Fruit fly (Drosophila melanogaster) whole organism, pupa: ENCODE results near the gene CG7044.

Experiments
- CG10348 ChIP-seq: fragments of 200-800 bp; sonication (Bioruptor generic); IDR thresholded peaks from 2 replicates; pipeline ENCODE4 v1.3.6; 2022; ENCODE audit warnings: missing biosample characterization, missing genetic modification characterization
- CG12605 ChIP-seq: fragments of 200-800 bp; sonication (Bioruptor generic); IDR thresholded peaks from 2 replicates; pipeline ENCODE4 v1.3.6; 2022; ENCODE audit warnings: missing biosample characterization, missing genetic modification characterization
- CG13204 ChIP-seq: fragments of 200-800 bp; sonication (Bioruptor generic); optimal IDR thresholded peaks from 2 replicates; lab custom pipeline; 2018; ENCODE audit warnings: missing biosample characterization, mild to moderate bottlenecking, missing genetic modification characterization, moderate library complexity
- CG14655 ChIP-seq: fragments of 200-800 bp; sonication (Bioruptor generic); optimal IDR thresholded peaks from 3 replicates; lab custom pipeline; 2017; ENCODE audit warnings: mild to moderate bottlenecking, missing biosample characterization, missing genetic modification reagents, missing genetic modification characterization
- CG15710 ChIP-seq: fragments of 200-800 bp; sonication (Bioruptor generic); optimal IDR thresholded peaks from 2 replicates; lab custom pipeline; 2018; ENCODE audit warnings: missing biosample characterization, mild to moderate bottlenecking, missing genetic modification characterization, moderate library complexity
- CG17806 ChIP-seq: fragments of 200-800 bp; sonication (Bioruptor generic); optimal IDR thresholded peaks from 2 replicates; lab custom pipeline; 2018; ENCODE audit warnings: missing biosample characterization, mild to moderate bottlenecking, missing genetic modification characterization, moderate library complexity
- CG32121 ChIP-seq: fragments of 200-800 bp; sonication (Bioruptor generic); IDR thresholded peaks from 2 replicates; pipeline ENCODE4 v1.3.6; 2022; ENCODE audit warnings: missing biosample characterization, missing genetic modification characterization
- CG34367 ChIP-seq: fragments of 200-800 bp; sonication (Bioruptor generic); optimal IDR thresholded peaks from 2 replicates; lab custom pipeline; 2018; ENCODE audit warnings: missing biosample characterization, mild to moderate bottlenecking, missing genetic modification characterization
- CG4496 ChIP-seq: fragments of 200-800 bp; sonication (Bioruptor generic); IDR thresholded peaks from 3 replicates; pipeline ENCODE4 v1.3.6; 2022; ENCODE audit warnings: missing biosample characterization, missing genetic modification characterization
- CG8159 ChIP-seq: fragments of 200-800 bp; sonication (Bioruptor generic); optimal IDR thresholded peaks from 3 replicates; lab custom pipeline; 2018; ENCODE audit warnings: missing biosample characterization, mild to moderate bottlenecking, missing genetic modification characterization, moderate library complexity
- CG8301 ChIP-seq: fragments of 200-800 bp; sonication (Bioruptor generic); optimal IDR thresholded peaks from 2 replicates; lab custom pipeline; 2018; ENCODE audit warnings: missing biosample characterization, mild to moderate bottlenecking, missing genetic modification characterization
- CG9948 ChIP-seq: fragments of 200-800 bp; sonication (Bioruptor generic); optimal IDR thresholded peaks from 2 replicates; lab custom pipeline; 2018; ENCODE audit warnings: missing biosample characterization, mild to moderate bottlenecking, missing genetic modification characterization, moderate library complexity
- D1 ChIP-seq: fragments of 200-800 bp; sonication (Bioruptor generic); optimal IDR thresholded peaks from 2 replicates; lab custom pipeline; 2018; ENCODE audit warnings: missing biosample characterization, mild to moderate bottlenecking, missing genetic modification characterization, moderate library complexity
- EcR ChIP-seq: fragments of 200-800 bp; sonication (Bioruptor generic); optimal IDR thresholded peaks from 3 replicates; lab custom pipeline; 2019; ENCODE audit warnings: missing biosample characterization, missing genetic modification characterization, mild to moderate bottlenecking, moderate library complexity, missing genetic modification reagents
- Ets98B ChIP-seq: fragments of 200-800 bp; sonication (Bioruptor generic); IDR thresholded peaks from 2 replicates; pipeline ENCODE4 v1.3.6; 2022; ENCODE audit warnings: missing biosample characterization, missing genetic modification characterization
- Pif1A ChIP-seq: fragments of 200-800 bp; sonication (Bioruptor generic); optimal IDR thresholded peaks from 3 replicates; lab custom pipeline; 2016; ENCODE audit warnings: missing biosample characterization, missing genetic modification characterization
- Pif1B ChIP-seq: fragments of 200-800 bp; sonication (Bioruptor generic); optimal IDR thresholded peaks from 3 replicates; lab custom pipeline; 2016; ENCODE audit warnings: missing biosample characterization, missing genetic modification characterization
- Snoo ChIP-seq: fragments of 200-800 bp; sonication (Bioruptor generic); optimal IDR thresholded peaks from 3 replicates; lab custom pipeline; 2017; ENCODE audit warnings: missing biosample characterization, mild to moderate bottlenecking, missing genetic modification characterization, inconsistent platforms
- fd96Ca ChIP-seq: fragments of 200-800 bp; sonication (Bioruptor generic); IDR thresholded peaks from 3 replicates; pipeline ENCODE4 v1.3.6; 2022; ENCODE audit warnings: missing biosample characterization, missing genetic modification characterization
- gl ChIP-seq: fragments of 200-800 bp; sonication (Bioruptor generic); optimal IDR thresholded peaks from 2 replicates; lab custom pipeline; 2018; ENCODE audit warnings: missing biosample characterization, mild to moderate bottlenecking, missing genetic modification characterization
- rn ChIP-seq: fragments of 200-800 bp; sonication (Bioruptor generic); IDR thresholded peaks from 2 replicates; pipeline ENCODE4 v1.3.6; 2022; ENCODE audit warnings: missing biosample characterization, missing genetic modification characterization

CG7044 gene

DNA sequence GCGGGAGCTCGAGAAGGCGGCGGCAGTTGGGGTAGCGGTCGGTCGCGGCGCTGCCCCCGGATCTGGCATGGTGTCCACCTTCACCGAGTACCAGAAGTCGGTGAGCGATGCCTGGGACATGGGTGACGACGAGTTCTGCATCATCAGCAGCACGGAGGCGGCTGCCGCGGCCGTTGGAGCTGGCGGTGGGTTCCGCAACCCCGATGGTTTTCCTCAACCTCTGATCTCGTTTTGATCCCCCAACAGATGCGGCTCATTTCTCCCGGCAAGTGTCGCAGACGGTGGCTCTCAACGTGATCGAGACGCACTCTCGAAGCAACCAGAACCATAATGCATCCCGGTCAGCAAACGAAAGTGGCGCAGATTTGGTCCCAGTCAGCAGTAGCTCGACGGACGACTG is 959 bp upstream of the CG7044 start:
- TF ChIP-seq gl (tag; lab: Kevin White, UChicago) (no peak), CG32121 (no peak), CG14655 (no peak)

DNA sequence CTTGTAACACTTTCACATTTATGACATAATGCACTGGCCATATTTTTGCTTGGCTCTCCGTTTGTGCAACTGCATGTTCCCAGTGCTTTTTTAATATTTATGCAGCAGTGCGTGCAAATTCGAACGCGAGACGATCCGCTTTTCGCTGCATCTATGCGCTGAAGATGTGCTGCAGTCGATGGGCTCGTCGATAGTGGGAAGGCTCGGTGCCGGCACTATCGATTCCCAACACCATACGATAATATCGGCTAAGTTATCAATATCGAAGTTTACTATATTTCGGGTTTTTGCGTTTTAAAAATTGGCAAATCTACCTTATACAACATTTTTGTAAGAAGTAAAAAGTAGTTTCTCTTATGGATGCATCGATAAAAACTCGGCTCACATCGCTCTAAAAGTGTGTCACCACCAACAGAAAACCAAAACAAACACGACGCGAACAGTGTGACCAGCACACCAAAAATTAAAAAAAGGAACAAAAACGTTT is 3.8 kb downstream of the CG7044 start, which contains the start of gene RhoGAP93B:
RhoGAP93B (minus strand) TSS at position 197 of the 487 bp plus-strand sequence.
- peak; percentile 76 for TF ChIP-seq CG15710
- peak; percentile 88 for TF ChIP-seq CG32121
- no peak for TF ChIP-seq D1 (tag; lab: Kevin White, UChicago)
- TF ChIP-seq CG17806 (tag; lab: Kevin White, UChicago), result peak; percentile 69
- TF ChIP-seq CG34367 (tag; lab: Kevin White, UChicago), result peak; percentile 64
- peak; percentile 60 for TF ChIP-seq CG12605 (GFP tag; lab: Robert Waterston, UW)
- peak; percentile 83; the same call in 2 of the 3 replicates for TF ChIP-seq CG4496 (GFP tag; lab: Robert Waterston, UW)
- TF ChIP-seq Pif1A (GFP tag; lab: Kevin White, UChicago), result no peak
- TF ChIP-seq CG14655, result no peak
- TF ChIP-seq Snoo (tag; lab: Kevin White, UChicago), result peak; percentile 70
- peak; percentile 75 for TF ChIP-seq CG8159 (tag; lab: Kevin White, UChicago)
- TF ChIP-seq EcR (GFP tag; lab: Kevin White, UChicago), result peak; percentile 10
- no peak for TF ChIP-seq CG8301 (tag; lab: Kevin White, UChicago)
- peak; percentile 47 for TF ChIP-seq gl (tag; lab: Kevin White, UChicago)
- TF ChIP-seq Ets98B (GFP tag; lab: Robert Waterston, UW), result peak; percentile 90
- TF ChIP-seq fd96Ca, result peak; percentile 95
- peak; percentile 87 for TF ChIP-seq CG10348 (GFP tag; lab: Robert Waterston, UW)
- TF ChIP-seq CG9948, result peak; percentile 63
- TF ChIP-seq CG13204 (GFP tag; lab: Kevin White, UChicago), result no peak
- no peak for TF ChIP-seq Pif1B
- peak; percentile 80 for TF ChIP-seq rn

DNA sequence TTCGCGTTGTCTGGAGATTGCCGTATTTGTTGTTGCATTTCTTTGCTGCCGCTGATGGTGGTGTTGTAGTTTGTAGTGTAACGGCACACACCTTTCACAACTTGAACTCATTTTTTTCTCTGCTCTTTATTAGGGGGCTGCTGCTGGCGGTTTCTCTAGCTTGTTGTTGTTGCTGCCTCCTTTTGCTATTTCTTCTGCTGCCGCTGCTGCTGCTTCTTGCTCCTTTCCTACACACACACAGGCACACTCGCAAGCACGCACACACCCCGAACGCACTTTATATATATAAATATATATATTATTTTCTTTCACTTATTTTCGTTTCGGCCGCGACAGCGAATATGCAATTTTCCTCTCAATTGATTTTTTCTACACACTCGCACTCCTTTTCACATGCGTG is 4.4 kb downstream of the CG7044 start:
- TF ChIP-seq Ets98B (GFP tag; lab: Robert Waterston, UW), result no peak
- no peak for TF ChIP-seq CG10348 (GFP tag; lab: Robert Waterston, UW)
- TF ChIP-seq CG4496 (GFP tag; lab: Robert Waterston, UW), result no peak
- no peak for TF ChIP-seq CG32121
- TF ChIP-seq rn, result no peak
- TF ChIP-seq fd96Ca, result no peak
- no peak for TF ChIP-seq D1 (tag; lab: Kevin White, UChicago)
- no peak for TF ChIP-seq Snoo (tag; lab: Kevin White, UChicago)
- TF ChIP-seq CG15710, result no peak
- TF ChIP-seq CG9948, result no peak

DNA sequence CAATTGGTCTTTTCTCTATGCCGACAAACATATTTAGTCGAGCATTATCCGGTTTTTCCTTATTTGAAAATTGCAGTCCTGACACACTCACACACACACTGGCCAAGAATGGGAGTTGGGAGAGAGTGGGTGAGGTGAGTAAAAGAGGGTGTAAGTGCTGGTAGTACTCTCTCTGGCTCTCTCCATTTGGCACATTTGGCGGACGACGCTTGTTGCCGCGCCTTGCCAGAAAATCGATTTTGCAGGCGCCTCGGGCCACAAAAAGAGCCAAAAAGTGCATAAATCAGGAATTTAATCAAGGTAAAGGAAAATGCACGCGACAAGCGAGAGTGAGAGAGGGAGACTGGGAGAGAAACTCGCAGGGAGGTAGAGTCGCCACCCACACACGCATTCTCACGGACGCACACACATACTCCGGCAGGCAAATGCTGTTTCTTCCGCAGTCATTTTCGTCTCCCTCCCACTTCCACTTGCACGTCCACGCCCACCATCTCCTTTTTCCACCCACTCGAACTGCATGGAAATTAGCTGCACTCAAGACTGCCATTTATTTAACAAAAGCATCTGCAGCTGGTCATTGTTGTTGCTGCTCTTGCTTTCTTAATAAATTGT is 4.9 kb downstream of the CG7044 start:
- TF ChIP-seq CG34367 (tag; lab: Kevin White, UChicago) (no peak), rn (no peak), Snoo (tag; lab: Kevin White, UChicago) (no peak), Pif1A (GFP tag; lab: Kevin White, UChicago) (no peak), fd96Ca (peak; percentile 36; the same call in 2 of the 3 replicates), EcR (GFP tag; lab: Kevin White, UChicago) (no peak), CG4496 (GFP tag; lab: Robert Waterston, UW) (no peak), CG32121 (no peak), CG14655 (no peak), Ets98B (GFP tag; lab: Robert Waterston, UW) (peak; percentile 10; the same call in 1 of the 2 replicates), CG17806 (tag; lab: Kevin White, UChicago) (no peak), Pif1B (no peak), CG15710 (no peak), CG12605 (GFP tag; lab: Robert Waterston, UW) (no peak), gl (tag; lab: Kevin White, UChicago) (no peak), D1 (tag; lab: Kevin White, UChicago) (no peak)

DNA sequence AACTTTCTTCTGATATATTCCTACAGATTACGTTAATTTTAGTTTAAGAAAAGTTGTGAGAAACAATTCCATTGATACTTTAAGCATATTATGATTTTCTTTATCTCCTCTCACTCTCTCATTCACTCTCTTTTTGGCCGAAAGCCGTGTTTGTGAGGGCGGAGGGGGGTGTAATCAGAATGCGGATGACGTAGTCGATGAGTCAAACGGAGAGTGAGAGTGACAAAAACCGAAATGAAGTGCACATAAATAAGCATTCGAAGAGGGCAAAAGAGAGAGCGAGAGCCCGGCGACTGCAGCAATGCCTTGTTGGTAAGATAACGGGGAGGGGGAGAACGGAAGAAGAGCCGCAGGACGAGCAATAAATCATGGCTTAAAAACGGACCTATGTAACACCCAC is 7.2 kb downstream of the CG7044 start:
- TF ChIP-seq Snoo (tag; lab: Kevin White, UChicago) (no peak), CG13204 (GFP tag; lab: Kevin White, UChicago) (no peak), CG8159 (tag; lab: Kevin White, UChicago) (no peak), rn (no peak), fd96Ca (no peak), D1 (tag; lab: Kevin White, UChicago) (no peak), Pif1B (no peak), CG9948 (no peak), CG10348 (GFP tag; lab: Robert Waterston, UW) (no peak)

DNA sequence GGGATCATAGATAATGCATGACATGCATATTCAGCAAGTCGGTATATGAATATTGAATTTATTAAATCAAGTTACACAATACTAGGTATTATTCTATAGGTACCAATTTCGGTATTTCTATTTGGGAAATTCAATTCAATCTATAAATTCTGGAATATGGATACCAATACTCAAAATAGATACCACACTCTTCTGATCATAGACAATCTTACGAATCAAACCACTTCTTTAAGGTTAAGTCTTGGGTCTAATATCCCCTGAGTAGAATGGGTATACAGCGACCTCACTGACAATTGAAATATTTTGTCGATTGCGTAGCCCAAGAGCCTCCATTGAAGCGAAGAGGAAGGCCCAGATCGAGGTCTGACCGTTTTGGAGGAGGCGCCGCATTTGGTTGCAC is 8.7 kb downstream of the CG7044 start:
- TF ChIP-seq Snoo (tag; lab: Kevin White, UChicago) (no peak), CG9948 (no peak)

DNA sequence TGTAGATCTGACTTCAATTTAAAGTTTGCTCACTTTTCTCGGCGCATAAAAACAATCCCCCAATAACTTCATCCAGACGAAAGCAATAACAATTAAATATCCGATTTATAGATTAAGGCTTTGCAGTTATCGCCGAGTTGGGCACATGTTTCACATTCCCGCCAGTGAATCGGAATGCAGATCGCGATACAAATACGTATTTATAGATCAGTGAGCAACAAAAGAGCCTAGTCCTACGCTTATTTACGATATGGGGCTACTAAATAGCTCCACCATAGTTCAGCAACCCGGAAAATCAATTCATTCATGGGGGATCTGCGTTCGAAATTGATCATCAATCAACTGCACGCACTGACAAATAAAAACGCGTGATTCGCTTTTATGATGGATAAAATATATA is 9.5 kb downstream of the CG7044 start:
- TF ChIP-seq fd96Ca, result no peak
- peak; percentile 64 for TF ChIP-seq EcR (GFP tag; lab: Kevin White, UChicago)
